Fruit fly (Drosophila melanogaster): ENCODE data around the gene CG9175.

Gene CG9175

dm6 chr2L:6065823-6066222 lies 32.9 kb downstream of the CG9175 start, which contains the start of the genes Fbw5 and CG9147 (continued):
- TF ChIP-seq CG13624 (GFP tag; optimal IDR thresholded peaks at IDR 0.05) = peak; percentile 100
- peak; percentile 93 for TF ChIP-seq CG6765 (GFP tag; optimal IDR thresholded peaks at IDR 0.05)
- TF ChIP-seq C15 (GFP tag; IDR thresholded peaks at IDR 0.05) = peak; percentile 98
- TF ChIP-seq sens (GFP tag) = peak; percentile 100
- TF ChIP-seq lab (GFP tag; optimal IDR thresholded peaks at IDR 0.05) = peak; percentile 99
- peak; percentile 58; the same call in 1 of the 2 replicates for TF ChIP-seq Bgb (GFP tag; IDR thresholded peaks at IDR 0.05; ENCODE audit: partially characterized antibody)
- TF ChIP-seq trh (GFP tag; optimal IDR thresholded peaks at IDR 0.05) = peak; percentile 99
- peak; percentile 99 for TF ChIP-seq croc (GFP tag; conservative IDR thresholded peaks at IDR 0.05)
- peak; percentile 93 for TF ChIP-seq CG17802 (tag; optimal IDR thresholded peaks at IDR 0.05)
- peak; percentile 100 for TF ChIP-seq Dbx (GFP tag; IDR thresholded peaks at IDR 0.05)
- TF ChIP-seq CG31224 (GFP tag; IDR thresholded peaks at IDR 0.05) = peak; percentile 96
- peak; percentile 100 for TF ChIP-seq MBD-R2 (GFP tag; IDR thresholded peaks at IDR 0.05)
- peak; percentile 99 for TF ChIP-seq CG17359 (tag; optimal IDR thresholded peaks at IDR 0.05)
- TF ChIP-seq ssp (GFP tag; IDR thresholded peaks at IDR 0.05) = peak; percentile 96
- peak; percentile 100 for TF ChIP-seq CoRest (tag; optimal IDR thresholded peaks at IDR 0.05)
- peak; percentile 98 for TF ChIP-seq CG6813 (GFP tag; optimal IDR thresholded peaks at IDR 0.05)
- TF ChIP-seq CG8388 (GFP tag; optimal IDR thresholded peaks at IDR 0.05) = peak; percentile 99
- TF ChIP-seq CG10274 (GFP tag; optimal IDR thresholded peaks at IDR 0.05) = peak; percentile 95
- peak; percentile 96 for TF ChIP-seq CG9215 (GFP tag; IDR thresholded peaks at IDR 0.05)
- peak; percentile 99 for TF ChIP-seq CG11398 (GFP tag; optimal IDR thresholded peaks at IDR 0.05)
- peak; percentile 98 for TF ChIP-seq CG4424 (GFP tag; optimal IDR thresholded peaks at IDR 0.05)
- peak; percentile 93 for TF ChIP-seq Adf1 (GFP tag; IDR thresholded peaks at IDR 0.05)
- TF ChIP-seq Eip74EF (GFP tag; optimal IDR thresholded peaks at IDR 0.05) = peak in 1 of 2 experiments; percentile 100
- TF ChIP-seq Usf (GFP tag; optimal IDR thresholded peaks at IDR 0.05) = peak; percentile 99
- peak; percentile 100 for TF ChIP-seq CG5245 (GFP tag; optimal IDR thresholded peaks at IDR 0.05)
- peak; percentile 99 for TF ChIP-seq wor (GFP tag; IDR thresholded peaks at IDR 0.05)
- peak; percentile 99 for TF ChIP-seq D19A (tag; optimal IDR thresholded peaks at IDR 0.05)
- peak; percentile 97 for TF ChIP-seq ab (GFP tag; optimal IDR thresholded peaks at IDR 0.05)
- TF ChIP-seq D19B (GFP tag; optimal IDR thresholded peaks at IDR 0.05) = peak; percentile 100
- TF ChIP-seq Nf-YA (GFP tag; IDR thresholded peaks at IDR 0.05) = peak; percentile 99
- peak; percentile 100 for TF ChIP-seq CG10462 (GFP tag; optimal IDR thresholded peaks at IDR 0.05)
- TF ChIP-seq CG12071 (GFP tag; optimal IDR thresholded peaks at IDR 0.05) = peak; percentile 98
- TF ChIP-seq fru (optimal IDR thresholded peaks at IDR 0.05) = no peak
- TF ChIP-seq CG13296 (GFP tag; optimal IDR thresholded peaks at IDR 0.05) = peak; percentile 99
- TF ChIP-seq CG10209 (GFP tag; optimal IDR thresholded peaks at IDR 0.05) = peak; percentile 100
- peak; percentile 92 for TF ChIP-seq CG30020 (tag; optimal IDR thresholded peaks at IDR 0.05)
- TF ChIP-seq ara (GFP tag; IDR thresholded peaks at IDR 0.05) = peak; percentile 100
- peak; percentile 83 to 91 for TF ChIP-seq crp (GFP tag; optimal IDR thresholded peaks at IDR 0.05)
- TF ChIP-seq Ravus (GFP tag; IDR thresholded peaks at IDR 0.05) = peak; percentile 99
- peak; percentile 98 for TF ChIP-seq CG1024 (GFP tag; IDR thresholded peaks at IDR 0.05)
- TF ChIP-seq CG8478 (optimal IDR thresholded peaks at IDR 0.05) = no peak
- TF ChIP-seq CG32772 (GFP tag; IDR thresholded peaks at IDR 0.05) = peak; percentile 99
- TF ChIP-seq CG17568 (GFP tag; optimal IDR thresholded peaks at IDR 0.05) = peak; percentile 100
- TF ChIP-seq Opbp (GFP tag; IDR thresholded peaks at IDR 0.05; ENCODE audit: partially characterized antibody) = peak; percentile 57; the same call in 2 of the 3 replicates
- peak; percentile 99 for TF ChIP-seq gce (GFP tag; IDR thresholded peaks at IDR 0.05)
- peak; percentile 92 for TF ChIP-seq CG15073 (GFP tag; optimal IDR thresholded peaks at IDR 0.05)
- peak; percentile 100 for TF ChIP-seq Xbp1 (GFP tag; optimal IDR thresholded peaks at IDR 0.05)
- peak; percentile 83 for TF ChIP-seq CG4328 (GFP tag; optimal IDR thresholded peaks at IDR 0.05)
- TF ChIP-seq CG15514 (GFP tag; optimal IDR thresholded peaks at IDR 0.05) = peak; percentile 95
- peak; percentile 99 for TF ChIP-seq Gug (GFP tag; IDR thresholded peaks at IDR 0.05)
- peak; percentile 52; the same call in 1 of the 3 replicates for TF ChIP-seq CG7963 (GFP tag; IDR thresholded peaks at IDR 0.05; ENCODE audit: partially characterized antibody)
